Worm (Caenorhabditis elegans) whole organism, L3 larva: ENCODE data around the gene dpf-4.

ENCODE experiments used
- aly-2 ChIP-seq: fragments of 150-350 bp; optimal IDR thresholded peaks from 2 replicates; lab custom pipeline; 2014; ENCODE audit warnings: missing biosample characterization, missing genetic modification characterization
- ama-1 ChIP-seq: fragments of 150-350 bp; optimal IDR thresholded peaks from 2 replicates; lab custom pipeline; 2018
- ceh-16 ChIP-seq: sonication (generic microtip); optimal IDR thresholded peaks from 2 replicates; lab custom pipeline; 2017; ENCODE audit warnings: missing biosample characterization, missing genetic modification characterization
- ceh-28 ChIP-seq: fragments of 150-350 bp; optimal IDR thresholded peaks from 2 replicates; lab custom pipeline; 2014; ENCODE audit warnings: missing biosample characterization, missing genetic modification reagents, missing genetic modification characterization
- ceh-82 ChIP-seq: fragments of 150-350 bp; optimal IDR thresholded peaks from 2 replicates; lab custom pipeline; 2014; ENCODE audit warnings: missing biosample characterization, missing genetic modification characterization
- ceh-9 ChIP-seq: sonication (generic microtip); optimal IDR thresholded peaks from 2 replicates; lab custom pipeline; 2018; ENCODE audit warnings: missing biosample characterization, missing genetic modification characterization
- egl-27 ChIP-seq: sonication (generic microtip); optimal IDR thresholded peaks from 4 replicates; lab custom pipeline; 2017; ENCODE audit warnings: missing biosample characterization, missing genetic modification reagents, missing genetic modification characterization
- egl-5 ChIP-seq: fragments of 150-350 bp; optimal IDR thresholded peaks from 2 replicates; lab custom pipeline; 2017; ENCODE audit warnings: missing biosample characterization, missing genetic modification reagents, missing genetic modification characterization, inconsistent platforms
- elt-1 ChIP-seq: fragments of 150-350 bp; optimal IDR thresholded peaks from 2 replicates; lab custom pipeline; 2014; ENCODE audit warnings: missing biosample characterization, missing genetic modification characterization
- elt-2 ChIP-seq: sonication (generic microtip); optimal IDR thresholded peaks from 2 replicates; lab custom pipeline; 2016; ENCODE audit warnings: missing genetic modification reagents, mild to moderate bottlenecking, missing genetic modification characterization, missing compliant biosample characterization
- elt-3 ChIP-seq, 3 experiments: fragments of 150-350 bp in 1 of 3; sonication (generic microtip) in 2 of 3; optimal IDR thresholded peaks; 2 replicates in 2 of 3; 4 replicates in 1 of 3; lab custom pipeline; 2014 to 2017; ENCODE audit warnings: missing biosample characterization in 3 of 3, missing genetic modification characterization in 3 of 3
- eor-1 ChIP-seq, 2 experiments: fragments of 150-350 bp; optimal IDR thresholded peaks; 2 replicates each; lab custom pipeline; 2014 to 2018; ENCODE audit warnings: missing biosample characterization in 2 of 2, missing genetic modification characterization in 2 of 2
- fkh-10 ChIP-seq: sonication (generic microtip); optimal IDR thresholded peaks from 2 replicates; lab custom pipeline; 2017; ENCODE audit warnings: missing biosample characterization, missing genetic modification reagents, missing genetic modification characterization
- fos-1 ChIP-seq: fragments of 150-350 bp; optimal IDR thresholded peaks from 2 replicates; lab custom pipeline; 2014; ENCODE audit warnings: missing biosample characterization, missing genetic modification characterization
- hmg-11 ChIP-seq: sonication (generic microtip); optimal IDR thresholded peaks from 2 replicates; lab custom pipeline; 2016; ENCODE audit warnings: missing genetic modification characterization, missing compliant biosample characterization
- lin-15B ChIP-seq: fragments of 150-350 bp; optimal IDR thresholded peaks from 2 replicates; lab custom pipeline; 2014; ENCODE audit warnings: missing biosample characterization, missing genetic modification characterization
- lin-39 ChIP-seq: fragments of 150-350 bp; optimal IDR thresholded peaks from 2 replicates; lab custom pipeline; 2018; ENCODE audit warnings: missing biosample characterization, missing genetic modification reagents, missing genetic modification characterization
- lsy-12 ChIP-seq: sonication (generic microtip); optimal IDR thresholded peaks from 2 replicates; lab custom pipeline; 2016; ENCODE audit warnings: mild to moderate bottlenecking, missing genetic modification characterization, missing compliant biosample characterization
- mdl-1 ChIP-seq: fragments of 150-350 bp; optimal IDR thresholded peaks from 2 replicates; lab custom pipeline; 2014; ENCODE audit warnings: missing biosample characterization, missing genetic modification characterization
- nfya-1 ChIP-seq: sonication (generic microtip); optimal IDR thresholded peaks from 2 replicates; lab custom pipeline; 2017; ENCODE audit warnings: missing genetic modification characterization, mild to moderate bottlenecking, missing compliant biosample characterization, antibody characterized with exemption, moderate library complexity; ENCODE audit not compliant: insufficient read depth
- nhr-11 ChIP-seq: fragments of 150-350 bp; optimal IDR thresholded peaks from 2 replicates; lab custom pipeline; 2014; ENCODE audit warnings: missing biosample characterization, missing genetic modification characterization
- nhr-12 ChIP-seq: fragments of 150-350 bp; optimal IDR thresholded peaks from 2 replicates; lab custom pipeline; 2014; ENCODE audit warnings: missing biosample characterization, missing genetic modification characterization
- nhr-23 ChIP-seq: fragments of 150-350 bp; optimal IDR thresholded peaks from 2 replicates; lab custom pipeline; 2014; ENCODE audit warnings: missing biosample characterization, missing genetic modification reagents, missing genetic modification characterization
- nhr-237 ChIP-seq: fragments of 150-350 bp; optimal IDR thresholded peaks from 2 replicates; lab custom pipeline; 2014; ENCODE audit warnings: missing biosample characterization, missing genetic modification characterization
- nhr-25 ChIP-seq: sonication (generic microtip); optimal IDR thresholded peaks from 2 replicates; lab custom pipeline; 2017; ENCODE audit warnings: missing biosample characterization, missing genetic modification characterization
- nhr-28 ChIP-seq: fragments of 150-350 bp; optimal IDR thresholded peaks from 2 replicates; lab custom pipeline; 2014; ENCODE audit warnings: missing biosample characterization, missing genetic modification characterization
- nhr-67 ChIP-seq: fragments of 150-350 bp; optimal IDR thresholded peaks from 2 replicates; lab custom pipeline; 2014; ENCODE audit warnings: missing biosample characterization, missing genetic modification characterization
- nhr-76 ChIP-seq: fragments of 150-350 bp; sonication (generic microtip); optimal IDR thresholded peaks from 5 replicates; lab custom pipeline; 2014; ENCODE audit warnings: missing biosample characterization, missing genetic modification characterization
- pha-4 ChIP-seq: fragments of 150-350 bp; optimal IDR thresholded peaks from 2 replicates; lab custom pipeline; 2014; ENCODE audit warnings: missing biosample characterization, missing genetic modification reagents, missing genetic modification characterization
- skn-1 ChIP-seq: fragments of 150-350 bp; optimal IDR thresholded peaks from 2 replicates; lab custom pipeline; 2014; ENCODE audit warnings: missing biosample characterization, missing genetic modification characterization
- snpc-4 ChIP-seq: fragments of 150-350 bp; optimal IDR thresholded peaks from 2 replicates; lab custom pipeline; 2014; ENCODE audit warnings: missing biosample characterization, missing genetic modification characterization
- unc-39 ChIP-seq: sonication (generic microtip); optimal IDR thresholded peaks from 4 replicates; lab custom pipeline; 2017; ENCODE audit warnings: missing biosample characterization, missing genetic modification characterization
- unc-62 ChIP-seq: fragments of 150-350 bp; sonication (generic microtip); optimal IDR thresholded peaks from 4 replicates; lab custom pipeline; 2014; ENCODE audit warnings: missing biosample characterization, missing genetic modification reagents, missing genetic modification characterization
- zag-1 ChIP-seq: fragments of 150-350 bp; optimal IDR thresholded peaks from 2 replicates; lab custom pipeline; 2014; ENCODE audit warnings: missing biosample characterization, missing genetic modification characterization
- ztf-11 ChIP-seq: fragments of 150-350 bp; optimal IDR thresholded peaks from 2 replicates; lab custom pipeline; 2014; ENCODE audit warnings: missing biosample characterization, missing genetic modification characterization
- ztf-4 ChIP-seq: fragments of 150-350 bp; optimal IDR thresholded peaks from 2 replicates; lab custom pipeline; 2014; ENCODE audit warnings: missing biosample characterization, missing genetic modification characterization

dpf-4 gene

ce11 chrIII:5841676-5842075, 17.4 kb upstream of the dpf-4 start (continued):
- no peak for TF ChIP-seq skn-1 (tag; lab: Kevin White, UChicago)
- peak; percentile 20 for TF ChIP-seq egl-5 (tag; lab: Kevin White, UChicago)
- TF ChIP-seq lin-15B (tag; lab: Kevin White, UChicago): no peak
- no peak for TF ChIP-seq nhr-11
- no peak for TF ChIP-seq elt-2 (tag; lab: Kevin White, UChicago)
- no peak for TF ChIP-seq lin-39 (tag; lab: Kevin White, UChicago)
- no peak for TF ChIP-seq snpc-4 (tag; lab: Kevin White, UChicago)
- no peak for TF ChIP-seq nhr-12 (tag; lab: Kevin White, UChicago)
- no peak for TF ChIP-seq fkh-10 (GFP tag; lab: Kevin White, UChicago)
- TF ChIP-seq nhr-23: peak; percentile 56
- TF ChIP-seq hmg-11: peak; percentile 3
- TF ChIP-seq lsy-12 (tag; lab: Kevin White, UChicago): no peak
- TF ChIP-seq nfya-1 (tag; lab: Kevin White, UChicago): peak; percentile 17
- TF ChIP-seq nhr-25 (tag; lab: Kevin White, UChicago): peak; percentile 74
- TF ChIP-seq nhr-237 (tag; lab: Kevin White, UChicago): no peak
- TF ChIP-seq nhr-28 (tag; lab: Kevin White, UChicago): no peak
- TF ChIP-seq ceh-9 (tag; lab: Kevin White, UChicago): no peak
- no peak for TF ChIP-seq ztf-11 (tag; lab: Kevin White, UChicago)
- no peak for TF ChIP-seq ama-1 (lab: Kevin White, UChicago)
- TF ChIP-seq mdl-1 (tag; lab: Kevin White, UChicago): peak; percentile 8

DNA sequence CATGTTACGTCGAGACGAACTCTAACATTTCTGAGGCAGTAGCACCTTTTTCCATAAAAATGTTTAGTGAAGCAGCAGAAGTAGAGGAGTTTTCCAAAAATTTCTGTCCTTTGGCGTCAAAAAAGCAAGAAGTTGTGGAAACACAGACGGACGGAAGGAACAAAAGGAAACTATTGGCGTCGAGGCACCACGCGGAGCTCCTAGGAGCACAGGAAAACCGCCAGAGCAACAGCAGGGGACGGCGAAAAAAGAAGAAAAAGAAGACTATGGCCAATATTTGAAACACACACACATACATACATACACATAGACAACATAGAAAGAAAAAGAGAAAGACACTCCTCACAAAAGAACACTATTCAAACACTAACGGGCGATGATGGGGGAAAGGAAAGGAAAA, 16.2 kb upstream of the dpf-4 start:
- TF ChIP-seq fos-1 (tag; lab: Kevin White, UChicago) (no peak), hmg-11 (peak; percentile 7), nhr-11 (no peak), egl-27 (tag; lab: Kevin White, UChicago) (no peak), lin-15B (tag; lab: Kevin White, UChicago) (no peak), eor-1 (tag; optimal IDR thresholded peaks at IDR 0.05; lab: Kevin White, UChicago) (no peak), ceh-16 (tag; lab: Kevin White, UChicago) (no peak), elt-3 (tag; optimal IDR thresholded peaks at IDR 0.05; lab: Kevin White, UChicago) (no peak), snpc-4 (tag; lab: Kevin White, UChicago) (no peak), nfya-1 (tag; lab: Kevin White, UChicago) (peak; percentile 23), zag-1 (no peak), lin-39 (tag; lab: Kevin White, UChicago) (no peak), elt-1 (tag; lab: Kevin White, UChicago) (no peak), ceh-82 (tag; lab: Kevin White, UChicago) (no peak), unc-39 (tag; lab: Kevin White, UChicago) (no peak), fkh-10 (GFP tag; lab: Kevin White, UChicago) (no peak), pha-4 (tag; lab: Kevin White, UChicago) (peak; percentile 60), aly-2 (tag; lab: Kevin White, UChicago) (no peak), nhr-28 (tag; lab: Kevin White, UChicago) (no peak), ztf-4 (tag; lab: Kevin White, UChicago) (no peak), egl-5 (tag; lab: Kevin White, UChicago) (no peak), nhr-23 (no peak), ceh-9 (tag; lab: Kevin White, UChicago) (no peak), skn-1 (tag; lab: Kevin White, UChicago) (no peak)

DNA sequence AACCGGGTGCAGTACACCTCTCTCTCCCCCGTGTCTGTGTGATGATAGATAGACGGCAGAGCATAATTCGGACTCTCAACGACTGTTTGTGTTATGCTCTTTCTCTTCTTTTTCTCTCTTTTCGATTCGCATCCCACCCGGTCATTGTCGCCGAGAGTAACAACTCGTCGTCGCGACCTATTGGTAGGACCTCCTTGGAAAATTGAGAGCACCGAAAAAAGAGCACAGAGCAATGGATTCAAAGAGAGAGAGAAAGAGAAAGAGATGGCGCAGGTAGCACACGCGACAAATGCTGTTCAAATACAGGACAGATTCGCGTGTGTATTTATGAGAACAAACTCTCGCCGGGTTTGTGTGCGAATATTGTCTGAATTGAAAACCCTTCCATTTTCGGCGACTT, 15.4 kb upstream of the dpf-4 start:
- TF ChIP-seq pha-4 (tag; lab: Kevin White, UChicago): peak; percentile 71
- TF ChIP-seq ztf-11 (tag; lab: Kevin White, UChicago): no peak
- TF ChIP-seq lin-39 (tag; lab: Kevin White, UChicago): peak; percentile 21

ce11 chrIII:5845483-5845882, 13.6 kb upstream of the dpf-4 start:
- no peak for TF ChIP-seq nhr-76 (tag; lab: Kevin White, UChicago)
- TF ChIP-seq skn-1 (tag; lab: Kevin White, UChicago): peak; percentile 12
- no peak for TF ChIP-seq ztf-4 (tag; lab: Kevin White, UChicago)
- peak; percentile 35 for TF ChIP-seq unc-62 (GFP tag; lab: Kevin White, UChicago)
- peak; percentile 61 for TF ChIP-seq zag-1
- TF ChIP-seq hmg-11: peak; percentile 76
- TF ChIP-seq lin-39 (tag; lab: Kevin White, UChicago): peak; percentile 74
- no peak for TF ChIP-seq nhr-67 (tag; lab: Kevin White, UChicago)
- TF ChIP-seq nfya-1 (tag; lab: Kevin White, UChicago): peak; percentile 85
- peak; percentile 4 for TF ChIP-seq lin-15B (tag; lab: Kevin White, UChicago)
- no peak for TF ChIP-seq ceh-16 (tag; lab: Kevin White, UChicago)
- peak; percentile 56 for TF ChIP-seq nhr-11
- TF ChIP-seq elt-1 (tag; lab: Kevin White, UChicago): peak; percentile 15
- TF ChIP-seq ama-1 (lab: Kevin White, UChicago): no peak
- no peak for TF ChIP-seq aly-2 (tag; lab: Kevin White, UChicago)
- TF ChIP-seq snpc-4 (tag; lab: Kevin White, UChicago): peak; percentile 2
- peak; percentile 85 for TF ChIP-seq mdl-1 (tag; lab: Kevin White, UChicago)
- TF ChIP-seq ceh-28 (tag; lab: Kevin White, UChicago): no peak
- peak; percentile 88 for TF ChIP-seq fkh-10 (GFP tag; lab: Kevin White, UChicago)
